Worm (Caenorhabditis elegans) whole organism, young adult: ENCODE measurements around the gene fbxa-127.
A peak's percentile ranks its signal among the peaks of the same experiment; 100 is the strongest.

Source experiments
- B0019.2 ChIP-seq: fragments of 200-800 bp; sonication (Bioruptor generic); conservative IDR thresholded peaks from 2 replicates; pipeline ENCODE4 v1.3.6; 2022; ENCODE audit warnings: missing genetic modification reagents, missing genetic modification characterization, missing compliant biosample characterization
- C17E4.6 ChIP-seq: fragments of 200-800 bp; sonication (Bioruptor generic); IDR thresholded peaks from 2 replicates; pipeline ENCODE4 v1.3.6; 2022; ENCODE audit warnings: missing genetic modification reagents, missing genetic modification characterization, missing compliant biosample characterization
- D2030.7 ChIP-seq: fragments of 200-800 bp; sonication (Bioruptor generic); IDR thresholded peaks from 2 replicates; pipeline ENCODE4 v1.3.6; 2022; ENCODE audit warnings: missing genetic modification reagents, missing genetic modification characterization, missing compliant biosample characterization
- F33H1.4 ChIP-seq: fragments of 200-800 bp; sonication (Bioruptor generic); IDR thresholded peaks from 2 replicates; pipeline ENCODE4 v1.3.6; 2022; ENCODE audit warnings: missing genetic modification reagents, missing genetic modification characterization, missing compliant biosample characterization
- F39B2.1 ChIP-seq: fragments of 200-800 bp; sonication (Bioruptor generic); IDR thresholded peaks from 2 replicates; pipeline ENCODE4 v1.3.6; 2022; ENCODE audit warnings: missing genetic modification reagents, missing genetic modification characterization, missing compliant biosample characterization
- F57C9.4 ChIP-seq: sonication (generic microtip); optimal IDR thresholded peaks from 2 replicates; lab custom pipeline; 2017; ENCODE audit warnings: mild to moderate bottlenecking, missing genetic modification characterization, missing compliant biosample characterization
- Y53F4B.3 ChIP-seq: fragments of 200-800 bp; sonication (Bioruptor generic); IDR thresholded peaks from 2 replicates; pipeline ENCODE4 v1.3.6; 2022; ENCODE audit warnings: missing genetic modification reagents, missing genetic modification characterization, missing compliant biosample characterization
- Y53G8AR.9 ChIP-seq: fragments of 200-800 bp; sonication (Bioruptor generic); conservative IDR thresholded peaks from 2 replicates; pipeline ENCODE4 v1.3.6; 2022; ENCODE audit warnings: missing genetic modification reagents, missing genetic modification characterization, missing compliant biosample characterization
- Y56A3A.18 ChIP-seq: fragments of 200-800 bp; sonication (Bioruptor generic); IDR thresholded peaks from 2 replicates; pipeline ENCODE4 v1.3.6; 2022; ENCODE audit warnings: missing genetic modification reagents, missing genetic modification characterization, missing compliant biosample characterization
- akir-1 ChIP-seq: fragments of 200-800 bp; sonication (Bioruptor generic); optimal IDR thresholded peaks from 2 replicates; lab custom pipeline; 2018; ENCODE audit warnings: mild to moderate bottlenecking, missing genetic modification characterization, moderate library complexity, missing compliant biosample characterization
- attf-6 ChIP-seq: fragments of 200-800 bp; sonication (Bioruptor generic); IDR thresholded peaks from 2 replicates; pipeline ENCODE4 v1.3.6; 2022; ENCODE audit warnings: missing genetic modification reagents, missing genetic modification characterization, missing compliant biosample characterization
- bed-1 ChIP-seq: fragments of 200-800 bp; sonication (Bioruptor generic); IDR thresholded peaks from 2 replicates; pipeline ENCODE4 v1.3.6; 2022; ENCODE audit warnings: missing genetic modification reagents, missing genetic modification characterization, missing compliant biosample characterization
- bed-2 ChIP-seq: fragments of 200-800 bp; sonication (Bioruptor generic); IDR thresholded peaks from 2 replicates; pipeline ENCODE4 v1.3.6; 2022; ENCODE audit warnings: missing genetic modification reagents, missing genetic modification characterization, missing compliant biosample characterization
- ccch-3 ChIP-seq: fragments of 200-800 bp; sonication (Bioruptor generic); optimal IDR thresholded peaks from 2 replicates; lab custom pipeline; 2018; ENCODE audit warnings: mild to moderate bottlenecking, missing genetic modification characterization, missing compliant biosample characterization
- ceh-100 ChIP-seq: fragments of 200-800 bp; sonication (Bioruptor generic); IDR thresholded peaks from 2 replicates; pipeline ENCODE4 v1.3.6; 2022; ENCODE audit warnings: missing genetic modification reagents, missing genetic modification characterization, missing compliant biosample characterization
- ceh-27 ChIP-seq: fragments of 200-800 bp; sonication (Bioruptor generic); optimal IDR thresholded peaks from 2 replicates; lab custom pipeline; 2018; ENCODE audit warnings: mild to moderate bottlenecking, missing genetic modification characterization, moderate library complexity, missing compliant biosample characterization
- ceh-91 ChIP-seq: fragments of 200-800 bp; sonication (Bioruptor generic); IDR thresholded peaks from 2 replicates; pipeline ENCODE4 v1.3.6; 2022; ENCODE audit warnings: missing genetic modification reagents, missing genetic modification characterization, missing compliant biosample characterization
- dox-1 ChIP-seq: fragments of 200-800 bp; sonication (Bioruptor generic); IDR thresholded peaks from 2 replicates; pipeline ENCODE4 v1.3.6; 2022; ENCODE audit warnings: missing genetic modification reagents, missing genetic modification characterization, missing compliant biosample characterization
- ekl-4 ChIP-seq: fragments of 200-800 bp; sonication (Bioruptor generic); IDR thresholded peaks from 2 replicates; pipeline ENCODE4 v1.3.6; 2022; ENCODE audit warnings: missing genetic modification reagents, missing genetic modification characterization, missing compliant biosample characterization
- gei-17 ChIP-seq: fragments of 200-800 bp; sonication (Bioruptor generic); optimal IDR thresholded peaks from 2 replicates; lab custom pipeline; 2018; ENCODE audit warnings: mild to moderate bottlenecking, missing genetic modification characterization, missing compliant biosample characterization
- him-1 ChIP-seq: sonication (generic microtip); optimal IDR thresholded peaks from 2 replicates; lab custom pipeline; 2016; ENCODE audit warnings: missing genotype, missing genetic modification reagents, missing genetic modification characterization, missing compliant biosample characterization
- hrde-1 ChIP-seq: sonication (generic microtip); optimal IDR thresholded peaks from 2 replicates; lab custom pipeline; 2016; ENCODE audit warnings: missing genetic modification characterization, mild to moderate bottlenecking, missing compliant biosample characterization, moderate library complexity, missing genotype, missing genetic modification reagents, borderline replicate concordance
- lag-1 ChIP-seq: fragments of 200-800 bp; sonication (Bioruptor generic); IDR thresholded peaks from 2 replicates; pipeline ENCODE4 v1.3.6; 2022; ENCODE audit warnings: missing genetic modification reagents, missing genetic modification characterization, missing compliant biosample characterization
- let-526 ChIP-seq: fragments of 200-800 bp; sonication (Bioruptor generic); IDR thresholded peaks from 2 replicates; pipeline ENCODE4 v1.3.6; 2022; ENCODE audit warnings: missing genetic modification reagents, missing genetic modification characterization, missing compliant biosample characterization
- lin-54 ChIP-seq: fragments of 200-800 bp; sonication (Bioruptor generic); optimal IDR thresholded peaks from 2 replicates; lab custom pipeline; 2018; ENCODE audit warnings: mild to moderate bottlenecking, missing genetic modification characterization, missing compliant biosample characterization
- lsl-1 ChIP-seq: fragments of 200-800 bp; sonication (Bioruptor generic); optimal IDR thresholded peaks from 2 replicates; lab custom pipeline; 2018; ENCODE audit warnings: mild to moderate bottlenecking, missing genetic modification characterization, moderate library complexity, missing compliant biosample characterization
- madf-10 ChIP-seq: sonication (generic microtip); optimal IDR thresholded peaks from 2 replicates; lab custom pipeline; 2016; ENCODE audit warnings: mild to moderate bottlenecking, missing genetic modification characterization, missing compliant biosample characterization
- madf-6 ChIP-seq: fragments of 200-800 bp; sonication (Bioruptor generic); IDR thresholded peaks from 2 replicates; pipeline ENCODE4 v1.3.6; 2022; ENCODE audit warnings: missing genetic modification reagents, missing genetic modification characterization, missing compliant biosample characterization
- madf-8 ChIP-seq: fragments of 200-800 bp; sonication (Bioruptor generic); conservative IDR thresholded peaks from 2 replicates; pipeline ENCODE4 v1.3.6; 2022; ENCODE audit warnings: missing genetic modification reagents, missing genetic modification characterization, missing compliant biosample characterization
- mcd-1 ChIP-seq: fragments of 200-800 bp; sonication (Bioruptor generic); IDR thresholded peaks from 2 replicates; pipeline ENCODE4 v1.3.6; 2022; ENCODE audit warnings: missing genetic modification reagents, missing genetic modification characterization, missing compliant biosample characterization
- nfya-2 ChIP-seq: fragments of 200-800 bp; sonication (Bioruptor generic); IDR thresholded peaks from 2 replicates; pipeline ENCODE4 v1.3.6; 2022; ENCODE audit warnings: missing genetic modification reagents, missing genetic modification characterization, missing compliant biosample characterization
- nfyb-1 ChIP-seq: fragments of 200-800 bp; sonication (Bioruptor generic); IDR thresholded peaks from 2 replicates; pipeline ENCODE4 v1.3.6; 2022; ENCODE audit warnings: missing genetic modification reagents, missing genetic modification characterization, missing compliant biosample characterization
- nhr-179 ChIP-seq: sonication (generic microtip); optimal IDR thresholded peaks from 2 replicates; lab custom pipeline; 2016; ENCODE audit warnings: mild to moderate bottlenecking, missing genetic modification characterization, missing compliant biosample characterization
- rec-8 ChIP-seq, 2 experiments: sonication (generic microtip); optimal IDR thresholded peaks; 2 replicates each; lab custom pipeline; 2016; ENCODE audit warnings: mild to moderate bottlenecking in 2 of 2, missing genetic modification characterization in 2 of 2, missing genetic modification reagents in 2 of 2, missing genotype in 2 of 2, missing biosample characterization in 1 of 2, missing compliant biosample characterization in 1 of 2, moderate library complexity in 1 of 2
- repo-1 ChIP-seq: sonication (generic microtip); optimal IDR thresholded peaks from 2 replicates; lab custom pipeline; 2017; ENCODE audit warnings: mild to moderate bottlenecking, missing genetic modification characterization, missing compliant biosample characterization
- snpc-1.1 ChIP-seq: sonication (generic microtip); optimal IDR thresholded peaks from 2 replicates; lab custom pipeline; 2017; ENCODE audit warnings: missing genetic modification characterization, mild to moderate bottlenecking, missing compliant biosample characterization, antibody characterized with exemption, moderate library complexity, missing genotype, missing genetic modification reagents; ENCODE audit not compliant: insufficient read depth
- snpc-1.3 ChIP-seq: sonication (generic microtip); optimal IDR thresholded peaks from 2 replicates; lab custom pipeline; 2017; ENCODE audit warnings: missing genetic modification characterization, mild to moderate bottlenecking, missing compliant biosample characterization, antibody characterized with exemption, moderate library complexity, missing genotype, missing genetic modification reagents; ENCODE audit not compliant: insufficient read depth
- snpc-3.4 ChIP-seq: sonication (generic microtip); optimal IDR thresholded peaks from 2 replicates; lab custom pipeline; 2017; ENCODE audit warnings: missing genetic modification characterization, mild to moderate bottlenecking, missing compliant biosample characterization, antibody characterized with exemption, moderate library complexity, missing genotype, missing genetic modification reagents
- snpc-4 ChIP-seq, 5 experiments: fragments of 150-350 bp in 1 of 5; sonication (generic microtip) in 4 of 5; optimal IDR thresholded peaks; 2 replicates each; lab custom pipeline; 2014 to 2018; ENCODE audit warnings: missing genetic modification characterization in 5 of 5, missing biosample characterization in 3 of 5, antibody characterized with exemption in 2 of 5, mild to moderate bottlenecking in 2 of 5, missing compliant biosample characterization in 2 of 5, missing genotype in 2 of 5, moderate library complexity in 2 of 5, missing genetic modification reagents in 1 of 5
- tbp1 ChIP-seq: fragments of 200-800 bp; sonication (Bioruptor generic); optimal IDR thresholded peaks from 2 replicates; lab custom pipeline; 2018; ENCODE audit warnings: mild to moderate bottlenecking, missing genetic modification characterization, missing compliant biosample characterization
- unc-130 ChIP-seq: sonication (generic microtip); optimal IDR thresholded peaks from 2 replicates; lab custom pipeline; 2016; ENCODE audit warnings: missing genetic modification reagents, missing genetic modification characterization, missing compliant biosample characterization
- xnd-1 ChIP-seq: sonication (generic microtip); optimal IDR thresholded peaks from 2 replicates; lab custom pipeline; 2016; ENCODE audit warnings: missing genotype, missing genetic modification reagents, missing genetic modification characterization, missing compliant biosample characterization

fbxa-127 gene

ce11 chrV:16747031-16747672, 18.6 kb downstream of the fbxa-127 start, which contains the start of gene dkf-2:
Gene dkf-2, plus strand, starts transcription at chrV:16747622.
- 0 out of 2 replicates have a peak, but pooled peaks have one; percentile 20 for TF ChIP-seq mcd-1 (GFP tag; lab: Robert Waterston, UW)
- no peak for TF ChIP-seq gei-17
- TF ChIP-seq F33H1.4: peak; percentile 90
- no peak for TF ChIP-seq ceh-27
- TF ChIP-seq B0019.2 (GFP tag; lab: Robert Waterston, UW): no peak
- no peak for TF ChIP-seq unc-130 (GFP tag; lab: Kevin White, UChicago)
- TF ChIP-seq ccch-3 (GFP tag; lab: Kevin White, UChicago): no peak
- no peak for TF ChIP-seq C17E4.6 (GFP tag; lab: Robert Waterston, UW)
- TF ChIP-seq attf-6 (GFP tag; lab: Robert Waterston, UW): peak; percentile 78
- TF ChIP-seq nfyb-1 (GFP tag; lab: Robert Waterston, UW): no peak
- TF ChIP-seq xnd-1 (tag; lab: Kevin White, UChicago): peak; percentile 97
- no peak for TF ChIP-seq him-1 (tag; lab: Kevin White, UChicago)
- peak; percentile 12 for TF ChIP-seq snpc-1.1 (tag; lab: Kevin White, UChicago)
- 0 out of 2 replicates have a peak, but pooled peaks have one; percentile 16 for TF ChIP-seq dox-1
- peak; percentile 92 for TF ChIP-seq madf-6 (GFP tag; lab: Robert Waterston, UW)
- TF ChIP-seq snpc-1.3 (tag; lab: Kevin White, UChicago): no peak
- no peak for TF ChIP-seq lin-54 (GFP tag; lab: Kevin White, UChicago)
- peak; percentile 19 for TF ChIP-seq snpc-3.4 (tag; lab: Kevin White, UChicago)
- TF ChIP-seq tbp1 (GFP tag; lab: Kevin White, UChicago): no peak
- TF ChIP-seq ceh-91 (GFP tag; lab: Robert Waterston, UW): peak; percentile 12; the same call in 1 of the 2 replicates
- peak; percentile 74 for TF ChIP-seq madf-8 (GFP tag; lab: Robert Waterston, UW)
- TF ChIP-seq bed-1 (GFP tag; lab: Robert Waterston, UW): no peak
- no peak for TF ChIP-seq rec-8 (tag; optimal IDR thresholded peaks at IDR 0.05; lab: Kevin White, UChicago)
- TF ChIP-seq nfya-2 (GFP tag; lab: Robert Waterston, UW): no peak
- TF ChIP-seq lsl-1 (GFP tag; lab: Kevin White, UChicago): peak; percentile 97
- no peak for TF ChIP-seq F39B2.1 (GFP tag; lab: Robert Waterston, UW)
- TF ChIP-seq repo-1 (tag; lab: Kevin White, UChicago): no peak
- peak; percentile 48 for TF ChIP-seq ceh-100
- peak; percentile 21; the same call in 1 of the 2 replicates for TF ChIP-seq D2030.7 (GFP tag; lab: Robert Waterston, UW)
- TF ChIP-seq Y53F4B.3 (GFP tag; lab: Robert Waterston, UW): no peak
- TF ChIP-seq snpc-4 (GFP tag; optimal IDR thresholded peaks at IDR 0.05; lab: Kevin White, UChicago): no peak
- peak in 2 of 4 experiments; percentile 17 to 19 for TF ChIP-seq snpc-4 (tag; optimal IDR thresholded peaks at IDR 0.05; lab: Kevin White, UChicago)
- no peak for TF ChIP-seq akir-1 (GFP tag; lab: Kevin White, UChicago)
- TF ChIP-seq ekl-4 (GFP tag; lab: Robert Waterston, UW): 0 out of 2 replicates have a peak, but pooled peaks have one; percentile 41
- no peak for TF ChIP-seq F57C9.4
- no peak for TF ChIP-seq bed-2 (GFP tag; lab: Robert Waterston, UW)

ce11 chrV:16749473-16749872, 20.9 kb downstream of the fbxa-127 start:
- TF ChIP-seq nhr-179: no peak
- no peak for TF ChIP-seq madf-10
- TF ChIP-seq lag-1 (GFP tag; lab: Robert Waterston, UW): no peak
- no peak for TF ChIP-seq Y53G8AR.9 (GFP tag; lab: Robert Waterston, UW)
- TF ChIP-seq hrde-1 (tag; lab: Kevin White, UChicago): no peak
- TF ChIP-seq let-526 (GFP tag; lab: Robert Waterston, UW): no peak
- TF ChIP-seq Y56A3A.18 (GFP tag; lab: Robert Waterston, UW): no peak
- no peak for TF ChIP-seq ceh-91 (GFP tag; lab: Robert Waterston, UW)
